Worm (Caenorhabditis elegans): ENCODE results near the gene Y53G8AM.8.

- TF ChIP-seq nhr-237 (tag; optimal IDR thresholded peaks at IDR 0.05) (no peak), egl-27 (tag; optimal IDR thresholded peaks at IDR 0.05) (no peak), nhr-77 (tag; optimal IDR thresholded peaks at IDR 0.05) (no peak), unc-62 (GFP tag; optimal IDR thresholded peaks at IDR 0.05) (no peak), ces-1 (GFP tag; optimal IDR thresholded peaks at IDR 0.05) (no peak), pqm-1 (tag; optimal IDR thresholded peaks at IDR 0.05) (no peak), lin-13 (GFP tag; optimal IDR thresholded peaks at IDR 0.05) (no peak), unc-98 (GFP tag; IDR thresholded peaks at IDR 0.05) (no peak), F16B12.6 (tag; optimal IDR thresholded peaks at IDR 0.05) (no peak), unc-130 (tag; optimal IDR thresholded peaks at IDR 0.05) (no peak)
Measured at ce11 chrIII:3306322-3306721, 27.8 kb upstream of the Y53G8AM.8 start.

Data from whole organism, L1 larva.